Worm (Caenorhabditis elegans) whole organism, young adult: ENCODE results near the gene acd-4.

Experiments used
- B0035.1 ChIP-seq: sonication (generic microtip); optimal IDR thresholded peaks from 2 replicates; lab custom pipeline; 2016; ENCODE audit warnings: missing genetic modification characterization, mild to moderate bottlenecking, missing compliant biosample characterization, missing genotype, missing genetic modification reagents
- B0261.1 ChIP-seq: sonication (generic microtip); optimal IDR thresholded peaks from 2 replicates; lab custom pipeline; 2016; ENCODE audit warnings: mild to moderate bottlenecking, missing genetic modification characterization, moderate library complexity, missing compliant biosample characterization
- B0336.3 ChIP-seq: fragments of 200-800 bp; sonication (Bioruptor generic); IDR thresholded peaks from 2 replicates; pipeline ENCODE4 v1.3.6; 2022; ENCODE audit warnings: missing genetic modification characterization, missing compliant biosample characterization
- C06A6.2 ChIP-seq: fragments of 200-800 bp; sonication (Bioruptor generic); conservative IDR thresholded peaks from 2 replicates; pipeline ENCODE4 v1.3.6; 2022; ENCODE audit warnings: missing genetic modification characterization, missing compliant biosample characterization
- F22D6.2 ChIP-seq: sonication (generic microtip); optimal IDR thresholded peaks from 2 replicates; lab custom pipeline; 2016; ENCODE audit warnings: mild to moderate bottlenecking, missing genetic modification characterization, missing compliant biosample characterization
- F39B2.1 ChIP-seq: fragments of 200-800 bp; sonication (Bioruptor generic); IDR thresholded peaks from 2 replicates; pipeline ENCODE4 v1.3.6; 2022; ENCODE audit warnings: missing genetic modification reagents, missing genetic modification characterization, missing compliant biosample characterization
- T26A5.8 ChIP-seq: sonication (generic microtip); optimal IDR thresholded peaks from 2 replicates; lab custom pipeline; 2016; ENCODE audit warnings: missing genetic modification characterization, missing compliant biosample characterization
- Y53F4B.3 ChIP-seq: fragments of 200-800 bp; sonication (Bioruptor generic); IDR thresholded peaks from 2 replicates; pipeline ENCODE4 v1.3.6; 2022; ENCODE audit warnings: missing genetic modification reagents, missing genetic modification characterization, missing compliant biosample characterization
- Y53G8AR.9 ChIP-seq: fragments of 200-800 bp; sonication (Bioruptor generic); conservative IDR thresholded peaks from 2 replicates; pipeline ENCODE4 v1.3.6; 2022; ENCODE audit warnings: missing genetic modification reagents, missing genetic modification characterization, missing compliant biosample characterization
- ZK185.1 ChIP-seq: sonication (generic microtip); optimal IDR thresholded peaks from 2 replicates; lab custom pipeline; 2016; ENCODE audit warnings: mild to moderate bottlenecking, missing genetic modification characterization, missing compliant biosample characterization; ENCODE audit not compliant: poor library complexity, severe bottlenecking
- aptf-3 ChIP-seq: fragments of 200-800 bp; sonication (Bioruptor generic); IDR thresholded peaks from 2 replicates; pipeline ENCODE4 v1.3.6; 2022; ENCODE audit warnings: missing genetic modification characterization, missing compliant biosample characterization
- attf-3 ChIP-seq: fragments of 200-800 bp; sonication (Bioruptor generic); conservative IDR thresholded peaks from 2 replicates; pipeline ENCODE4 v1.3.6; 2022; ENCODE audit warnings: missing genetic modification reagents, missing genetic modification characterization, missing compliant biosample characterization
- attf-5 ChIP-seq: fragments of 200-800 bp; sonication (Bioruptor generic); optimal IDR thresholded peaks from 2 replicates; lab custom pipeline; 2018; ENCODE audit warnings: mild to moderate bottlenecking, missing genetic modification characterization, missing compliant biosample characterization
- cebp-1 ChIP-seq, 2 experiments: fragments of 200-800 bp in 1 of 2; sonication (Bioruptor generic) in 1 of 2; sonication (generic microtip) in 1 of 2; IDR thresholded peaks in 1 of 2; optimal IDR thresholded peaks in 1 of 2; 2 replicates each; pipeline versions ENCODE4 v1.3.6 to Lab custom; 2017 to 2022; ENCODE audit warnings: missing compliant biosample characterization in 2 of 2, missing genetic modification characterization in 2 of 2, mild to moderate bottlenecking in 1 of 2, missing genetic modification reagents in 1 of 2, moderate library complexity in 1 of 2
- efl-1 ChIP-seq: fragments of 150-350 bp; optimal IDR thresholded peaks from 2 replicates; lab custom pipeline; 2014; ENCODE audit warnings: missing biosample characterization, missing genetic modification reagents, missing genetic modification characterization
- ets-4 ChIP-seq: fragments of 200-800 bp; sonication (Bioruptor generic); optimal IDR thresholded peaks from 2 replicates; lab custom pipeline; 2018; ENCODE audit warnings: mild to moderate bottlenecking, missing genetic modification characterization, missing compliant biosample characterization
- hlh-12 ChIP-seq: sonication (generic microtip); optimal IDR thresholded peaks from 2 replicates; lab custom pipeline; 2016; ENCODE audit warnings: missing genetic modification characterization, missing compliant biosample characterization
- hmg-20 ChIP-seq: fragments of 200-800 bp; sonication (Bioruptor generic); IDR thresholded peaks from 2 replicates; pipeline ENCODE4 v1.3.6; 2022; ENCODE audit warnings: missing genetic modification reagents, missing genetic modification characterization, missing compliant biosample characterization
- lag-1 ChIP-seq: fragments of 200-800 bp; sonication (Bioruptor generic); IDR thresholded peaks from 2 replicates; pipeline ENCODE4 v1.3.6; 2022; ENCODE audit warnings: missing genetic modification reagents, missing genetic modification characterization, missing compliant biosample characterization
- let-607 ChIP-seq, 2 experiments: fragments of 200-800 bp in 1 of 2; sonication (Bioruptor generic) in 1 of 2; sonication (generic microtip) in 1 of 2; optimal IDR thresholded peaks; 2 replicates each; lab custom pipeline; 2016 to 2018; ENCODE audit warnings: mild to moderate bottlenecking in 2 of 2, missing compliant biosample characterization in 2 of 2, missing genetic modification characterization in 2 of 2, moderate library complexity in 2 of 2, missing genotype in 1 of 2
- lin-54 ChIP-seq: fragments of 200-800 bp; sonication (Bioruptor generic); optimal IDR thresholded peaks from 2 replicates; lab custom pipeline; 2018; ENCODE audit warnings: mild to moderate bottlenecking, missing genetic modification characterization, missing compliant biosample characterization
- madf-10 ChIP-seq: sonication (generic microtip); optimal IDR thresholded peaks from 2 replicates; lab custom pipeline; 2016; ENCODE audit warnings: mild to moderate bottlenecking, missing genetic modification characterization, missing compliant biosample characterization
- mes-4 ChIP-seq: sonication (generic microtip); optimal IDR thresholded peaks from 2 replicates; lab custom pipeline; 2016; ENCODE audit warnings: missing genotype, missing genetic modification characterization, missing compliant biosample characterization
- nfya-2 ChIP-seq: fragments of 200-800 bp; sonication (Bioruptor generic); IDR thresholded peaks from 2 replicates; pipeline ENCODE4 v1.3.6; 2022; ENCODE audit warnings: missing genetic modification reagents, missing genetic modification characterization, missing compliant biosample characterization
- nhr-27 ChIP-seq: fragments of 200-800 bp; sonication (Bioruptor generic); optimal IDR thresholded peaks from 2 replicates; lab custom pipeline; 2018; ENCODE audit warnings: mild to moderate bottlenecking, missing genetic modification characterization, moderate library complexity, missing compliant biosample characterization
- nhr-80 ChIP-seq: sonication (generic microtip); optimal IDR thresholded peaks from 2 replicates; lab custom pipeline; 2016; ENCODE audit warnings: missing genetic modification characterization, missing compliant biosample characterization
- rec-8 ChIP-seq, 2 experiments: sonication (generic microtip); optimal IDR thresholded peaks; 2 replicates each; lab custom pipeline; 2016; ENCODE audit warnings: mild to moderate bottlenecking in 2 of 2, missing genetic modification characterization in 2 of 2, missing genetic modification reagents in 2 of 2, missing genotype in 2 of 2, missing biosample characterization in 1 of 2, missing compliant biosample characterization in 1 of 2, moderate library complexity in 1 of 2
- repo-1 ChIP-seq: sonication (generic microtip); optimal IDR thresholded peaks from 2 replicates; lab custom pipeline; 2017; ENCODE audit warnings: mild to moderate bottlenecking, missing genetic modification characterization, missing compliant biosample characterization
- snpc-4 ChIP-seq, 5 experiments: fragments of 150-350 bp in 1 of 5; sonication (generic microtip) in 4 of 5; optimal IDR thresholded peaks; 2 replicates each; lab custom pipeline; 2014 to 2018; ENCODE audit warnings: missing genetic modification characterization in 5 of 5, missing biosample characterization in 3 of 5, antibody characterized with exemption in 2 of 5, mild to moderate bottlenecking in 2 of 5, missing compliant biosample characterization in 2 of 5, missing genotype in 2 of 5, moderate library complexity in 2 of 5, missing genetic modification reagents in 1 of 5
- tbp1 ChIP-seq: fragments of 200-800 bp; sonication (Bioruptor generic); optimal IDR thresholded peaks from 2 replicates; lab custom pipeline; 2018; ENCODE audit warnings: mild to moderate bottlenecking, missing genetic modification characterization, missing compliant biosample characterization
- tlf-1 ChIP-seq: fragments of 200-800 bp; sonication (Bioruptor generic); optimal IDR thresholded peaks from 2 replicates; lab custom pipeline; 2018; ENCODE audit warnings: mild to moderate bottlenecking, missing genetic modification characterization, missing compliant biosample characterization
- unc-62 ChIP-seq: fragments of 150-350 bp; optimal IDR thresholded peaks from 2 replicates; lab custom pipeline; 2014; ENCODE audit warnings: missing biosample characterization, missing genetic modification reagents, missing genetic modification characterization
- ztf-26 ChIP-seq: sonication (generic microtip); optimal IDR thresholded peaks from 2 replicates; lab custom pipeline; 2017; ENCODE audit warnings: missing genetic modification characterization, missing compliant biosample characterization

The acd-4 gene

DNA sequence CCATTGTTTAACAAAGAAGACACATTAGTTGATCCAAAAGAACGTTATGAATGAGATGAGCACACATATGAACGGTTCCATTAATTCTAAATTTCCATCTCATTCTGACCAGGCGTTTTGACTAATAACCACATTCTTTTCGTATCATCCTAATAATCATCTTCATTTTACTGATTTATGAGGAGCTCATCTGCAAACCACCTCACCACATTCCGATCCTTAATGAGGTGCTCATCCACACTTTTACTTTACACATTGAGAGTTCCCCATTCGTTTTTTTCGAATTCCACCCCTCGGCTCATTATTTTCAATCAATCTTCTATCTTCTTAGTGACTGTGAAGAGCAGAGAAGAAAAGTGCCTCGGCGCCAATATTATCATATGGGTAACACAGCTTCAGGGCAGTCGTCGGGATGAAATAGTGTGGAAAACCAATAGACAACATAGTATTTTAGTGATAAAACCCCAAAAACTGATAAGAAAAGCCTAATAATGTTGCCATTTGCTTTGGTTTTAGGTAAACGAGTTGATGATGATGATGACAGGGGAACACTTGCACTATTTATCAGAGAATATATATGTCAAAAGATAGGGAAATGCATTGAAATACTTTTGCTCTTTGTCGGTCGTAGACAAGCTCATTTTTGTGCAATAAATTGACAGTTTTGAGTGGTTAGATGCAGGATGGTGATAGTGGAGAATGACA is 13.1 kb downstream of the acd-4 start (continued):
- TF ChIP-seq tlf-1 (GFP tag; lab: Kevin White, UChicago) (peak; percentile 58), B0035.1 (tag; lab: Kevin White, UChicago) (no peak), rec-8 (tag; optimal IDR thresholded peaks at IDR 0.05; lab: Kevin White, UChicago) (no peak), T26A5.8 (tag; lab: Kevin White, UChicago) (no peak), B0336.3 (peak; percentile 56; the same call in 1 of the 2 replicates), madf-10 (tag; lab: Kevin White, UChicago) (peak; percentile 58), F22D6.2 (tag; lab: Kevin White, UChicago) (peak; percentile 52), attf-5 (GFP tag; lab: Kevin White, UChicago) (peak; percentile 30), tbp1 (peak; percentile 47), mes-4 (tag; lab: Kevin White, UChicago) (no peak), aptf-3 (no peak), snpc-4 (GFP tag; optimal IDR thresholded peaks at IDR 0.05; lab: Kevin White, UChicago) (no peak), snpc-4 (tag; optimal IDR thresholded peaks at IDR 0.05; lab: Kevin White, UChicago) (peak in 2 of 4 experiments; percentile 18 to 29), ets-4 (peak; percentile 97), attf-3 (no peak)

DNA sequence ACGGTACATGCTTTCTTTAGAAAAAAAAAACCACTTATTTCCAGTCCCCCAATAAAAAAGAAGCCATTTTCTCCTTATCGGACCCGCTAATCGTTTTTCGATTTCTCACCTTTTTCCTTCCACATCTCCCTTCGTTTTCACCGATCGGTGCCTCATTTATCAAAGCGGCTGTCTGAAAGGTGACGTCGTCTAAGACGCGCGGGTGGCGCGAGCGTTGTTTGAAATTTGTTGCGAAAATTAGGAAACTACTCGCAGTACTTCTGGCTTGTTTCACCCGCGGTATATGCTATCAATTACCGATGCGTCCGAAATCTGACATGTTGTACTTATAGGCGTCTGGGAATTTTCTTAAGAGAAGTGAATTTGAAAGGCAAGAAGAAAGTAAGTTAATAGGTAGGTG is 14.2 kb downstream of the acd-4 start:
- TF ChIP-seq ZK185.1 (tag; lab: Kevin White, UChicago) = no peak
- TF ChIP-seq lin-54 (GFP tag; lab: Kevin White, UChicago) = no peak
- no peak for TF ChIP-seq C06A6.2 (GFP tag; lab: Robert Waterston, UW)
- TF ChIP-seq hlh-12 (tag; lab: Kevin White, UChicago) = no peak
- TF ChIP-seq lag-1 (GFP tag; lab: Robert Waterston, UW) = no peak
- no peak for TF ChIP-seq let-607 (tag; optimal IDR thresholded peaks at IDR 0.05; lab: Kevin White, UChicago)
- no peak for TF ChIP-seq B0261.1 (tag; lab: Kevin White, UChicago)

DNA sequence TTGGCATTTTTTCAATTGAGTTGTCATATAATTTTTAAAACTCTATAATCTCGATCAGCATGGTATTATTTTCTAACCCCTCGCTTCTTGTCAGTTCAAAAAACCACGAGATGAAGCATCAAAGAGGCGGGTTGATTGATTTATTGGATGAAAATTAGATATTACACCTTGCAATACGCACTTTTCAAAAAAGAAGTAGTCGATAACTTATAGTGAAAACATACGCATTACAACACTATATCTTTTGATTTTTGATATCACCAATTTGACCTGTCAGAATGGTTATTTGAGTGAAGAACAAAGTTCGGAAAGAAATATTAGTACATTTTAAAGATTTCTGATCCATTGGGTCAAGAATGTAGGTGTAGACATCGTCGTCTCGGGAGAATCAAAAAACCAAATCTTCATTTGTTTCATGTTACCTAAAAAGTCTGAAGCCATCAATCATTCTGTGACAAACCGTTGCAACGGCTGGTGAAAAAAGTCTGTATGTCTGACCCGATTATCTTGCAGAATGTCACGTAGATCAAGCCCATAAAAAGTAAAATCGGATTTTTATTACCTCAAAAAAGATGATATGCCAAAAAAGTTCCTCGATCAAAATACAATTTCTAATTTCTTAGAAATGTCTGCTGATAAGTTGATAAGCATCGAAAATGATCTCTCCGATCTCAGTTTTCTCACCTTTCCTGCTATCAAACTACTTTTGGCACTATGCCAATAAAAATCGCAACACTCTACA is 15.2 kb downstream of the acd-4 start:
- TF ChIP-seq Y53F4B.3 (GFP tag; lab: Robert Waterston, UW) (no peak), nhr-27 (tag; lab: Kevin White, UChicago) (no peak), hmg-20 (GFP tag; lab: Robert Waterston, UW) (no peak), let-607 (tag; optimal IDR thresholded peaks at IDR 0.05; lab: Kevin White, UChicago) (no peak), mes-4 (tag; lab: Kevin White, UChicago) (no peak), efl-1 (GFP tag; lab: Kevin White, UChicago) (no peak), nhr-80 (tag; lab: Kevin White, UChicago) (peak; percentile 42), ztf-26 (tag; lab: Kevin White, UChicago) (peak; percentile 1), nfya-2 (GFP tag; lab: Robert Waterston, UW) (no peak)

DNA sequence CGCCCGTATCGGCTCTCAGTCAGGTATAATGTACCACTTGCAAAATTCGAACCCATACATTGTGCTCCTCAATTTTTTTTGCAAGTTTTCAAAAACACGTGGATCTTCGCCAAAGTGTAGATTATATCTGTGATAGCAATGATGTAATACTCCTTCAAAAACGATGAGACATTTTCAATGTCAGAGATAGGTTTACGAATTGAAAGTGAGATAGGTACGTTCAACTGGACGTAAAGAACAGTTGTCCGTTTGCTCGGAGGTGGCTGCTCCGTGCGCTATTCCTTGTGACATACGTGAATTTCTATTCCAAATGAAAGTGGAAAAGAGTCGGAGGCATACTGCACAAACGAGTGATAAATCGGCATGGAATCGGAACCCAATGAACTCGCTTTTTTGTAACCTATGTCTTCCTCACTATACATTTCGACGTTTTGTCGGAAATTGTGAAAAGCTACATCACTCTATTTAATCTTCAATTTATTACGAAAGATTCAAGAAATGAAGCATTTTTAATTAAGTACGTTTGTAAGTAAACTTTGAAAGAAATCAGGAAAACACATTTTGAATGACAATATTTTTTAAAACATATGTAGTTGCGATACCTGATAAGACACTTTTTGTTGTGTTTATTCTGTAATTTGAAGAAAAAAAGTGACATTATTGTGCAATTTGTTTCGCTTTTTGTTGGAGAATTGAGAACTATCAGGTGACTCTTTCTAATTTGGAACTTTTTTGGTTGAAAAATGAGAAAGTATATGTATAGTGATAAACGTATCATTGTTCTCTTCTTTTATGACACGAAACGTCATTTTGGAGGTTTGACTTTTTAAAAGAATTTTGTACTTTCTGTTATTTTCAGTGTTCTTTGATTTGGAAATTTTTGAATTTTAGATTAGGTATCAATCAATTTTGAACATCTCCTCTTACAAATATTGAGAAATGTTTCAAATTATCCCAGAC is 16.7 kb downstream of the acd-4 start:
- TF ChIP-seq let-607 (tag; optimal IDR thresholded peaks at IDR 0.05; lab: Kevin White, UChicago) (no peak), ZK185.1 (tag; lab: Kevin White, UChicago) (no peak), repo-1 (no peak), B0261.1 (tag; lab: Kevin White, UChicago) (no peak), unc-62 (GFP tag; lab: Kevin White, UChicago) (peak; percentile 61), F39B2.1 (GFP tag; lab: Robert Waterston, UW) (no peak), nhr-80 (tag; lab: Kevin White, UChicago) (peak; percentile 68), attf-3 (no peak), Y53G8AR.9 (no peak), cebp-1 (GFP tag; IDR thresholded peaks at IDR 0.05; lab: Robert Waterston, UW) (no peak), cebp-1 (tag; optimal IDR thresholded peaks at IDR 0.05; lab: Kevin White, UChicago) (peak; percentile 32)
